Fruit fly (Drosophila melanogaster) whole organism, prepupa: ENCODE results near the gene FER.
A peak's percentile ranks its signal among the peaks of the same experiment; 100 is the strongest.

Experiments used
- Blimp-1 ChIP-seq: fragments of 200-800 bp; sonication (Bioruptor generic); optimal IDR thresholded peaks from 3 replicates; lab custom pipeline; 2017; ENCODE audit warnings: missing biosample characterization, missing genetic modification characterization, mild to moderate bottlenecking, moderate library complexity, missing genetic modification reagents
- CG10669 ChIP-seq: fragments of 200-800 bp; sonication (Bioruptor generic); optimal IDR thresholded peaks from 3 replicates; lab custom pipeline; 2018; ENCODE audit warnings: missing biosample characterization, mild to moderate bottlenecking, missing genetic modification characterization, moderate library complexity
- CG11294 ChIP-seq: fragments of 200-800 bp; sonication (Bioruptor generic); IDR thresholded peaks from 2 replicates; pipeline ENCODE4 v1.3.6; 2022; ENCODE audit warnings: missing biosample characterization, missing genetic modification characterization
- CG11762 ChIP-seq: fragments of 200-800 bp; sonication (Bioruptor generic); optimal IDR thresholded peaks from 3 replicates; lab custom pipeline; 2016; ENCODE audit warnings: missing biosample characterization, missing genetic modification characterization; ENCODE audit not compliant: insufficient read depth
- CG15336 ChIP-seq: fragments of 200-800 bp; sonication (Bioruptor generic); IDR thresholded peaks from 2 replicates; pipeline ENCODE4 v1.3.6; 2022; ENCODE audit warnings: missing biosample characterization, missing genetic modification characterization
- CG31627 ChIP-seq: fragments of 200-800 bp; sonication (Bioruptor generic); optimal IDR thresholded peaks from 3 replicates; lab custom pipeline; 2016; ENCODE audit warnings: missing biosample characterization, missing genetic modification characterization
- CG32006 ChIP-seq: fragments of 200-800 bp; sonication (Bioruptor generic); optimal IDR thresholded peaks from 3 replicates; lab custom pipeline; 2017; ENCODE audit warnings: missing biosample characterization, mild to moderate bottlenecking, missing genetic modification characterization
- CG34406 ChIP-seq: fragments of 200-800 bp; sonication (Bioruptor generic); optimal IDR thresholded peaks from 3 replicates; lab custom pipeline; 2016; ENCODE audit warnings: missing biosample characterization, missing genetic modification characterization
- CG3919 ChIP-seq: fragments of 200-800 bp; sonication (Bioruptor generic); optimal IDR thresholded peaks from 3 replicates; lab custom pipeline; 2016; ENCODE audit warnings: missing biosample characterization, missing genetic modification characterization
- CG4318 ChIP-seq: fragments of 200-800 bp; sonication (Bioruptor generic); optimal IDR thresholded peaks from 3 replicates; lab custom pipeline; 2017; ENCODE audit warnings: missing biosample characterization, mild to moderate bottlenecking, missing genetic modification characterization
- CG6163 ChIP-seq: fragments of 200-800 bp; sonication (Bioruptor generic); IDR thresholded peaks from 3 replicates; pipeline ENCODE4 v1.3.6; 2022; ENCODE audit warnings: missing biosample characterization, missing genetic modification characterization
- CG6792 ChIP-seq: fragments of 200-800 bp; sonication (Bioruptor generic); optimal IDR thresholded peaks from 3 replicates; lab custom pipeline; 2016; ENCODE audit warnings: missing biosample characterization, missing genetic modification characterization
- CG6808 ChIP-seq: fragments of 200-800 bp; sonication (Bioruptor generic); optimal IDR thresholded peaks from 3 replicates; lab custom pipeline; 2017; ENCODE audit warnings: missing biosample characterization, missing genetic modification characterization, mild to moderate bottlenecking, moderate library complexity, missing genetic modification reagents
- CG6854 ChIP-seq: fragments of 200-800 bp; sonication (Bioruptor generic); optimal IDR thresholded peaks from 2 replicates; lab custom pipeline; 2017; ENCODE audit warnings: missing biosample characterization, mild to moderate bottlenecking, missing genetic modification characterization
- CG8119 ChIP-seq: fragments of 200-800 bp; sonication (Bioruptor generic); IDR thresholded peaks from 3 replicates; pipeline ENCODE4 v1.3.6; 2022; ENCODE audit warnings: missing biosample characterization, missing genetic modification characterization
- CG8632 ChIP-seq: fragments of 200-800 bp; sonication (Bioruptor generic); optimal IDR thresholded peaks from 3 replicates; lab custom pipeline; 2016; ENCODE audit warnings: missing biosample characterization, missing genetic modification characterization
- CG9139 ChIP-seq: fragments of 200-800 bp; sonication (Bioruptor generic); optimal IDR thresholded peaks from 3 replicates; lab custom pipeline; 2017; ENCODE audit warnings: missing biosample characterization, mild to moderate bottlenecking, missing genetic modification characterization
- Eip75B ChIP-seq: fragments of 200-800 bp; sonication (Bioruptor generic); optimal IDR thresholded peaks from 3 replicates; lab custom pipeline; 2016; ENCODE audit warnings: missing biosample characterization, missing genetic modification characterization
- Eip78C ChIP-seq: fragments of 200-800 bp; sonication (Bioruptor generic); peaks from one replicate; lab custom pipeline; 2016; ENCODE audit warnings: missing biosample characterization, missing genetic modification characterization
- Eip93F ChIP-seq: fragments of 200-800 bp; sonication (Bioruptor generic); optimal IDR thresholded peaks from 2 replicates; lab custom pipeline; 2016; ENCODE audit warnings: missing biosample characterization, mild to moderate bottlenecking, missing genetic modification characterization
- Ets21C ChIP-seq: fragments of 200-800 bp; sonication (Bioruptor generic); optimal IDR thresholded peaks from 3 replicates; lab custom pipeline; 2016; ENCODE audit warnings: missing biosample characterization, missing genetic modification characterization
- Gug ChIP-seq: fragments of 200-800 bp; sonication (Bioruptor generic); IDR thresholded peaks from 2 replicates; pipeline ENCODE4 v1.3.6; 2022; ENCODE audit warnings: missing biosample characterization, missing genetic modification characterization
- Hr38 ChIP-seq: sonication (Bioruptor generic); optimal IDR thresholded peaks from 2 replicates; lab custom pipeline; 2016; ENCODE audit warnings: missing biosample characterization, missing genetic modification characterization
- Hr39 ChIP-seq: fragments of 200-800 bp; sonication (Bioruptor generic); optimal IDR thresholded peaks from 2 replicates; lab custom pipeline; 2016; ENCODE audit warnings: missing biosample characterization, missing genetic modification characterization
- Hr4 ChIP-seq: fragments of 200-800 bp; sonication (Bioruptor generic); optimal IDR thresholded peaks from 3 replicates; lab custom pipeline; 2016; ENCODE audit warnings: missing biosample characterization, missing genetic modification characterization
- Lpt ChIP-seq: fragments of 200-800 bp; sonication (Bioruptor generic); optimal IDR thresholded peaks from 3 replicates; lab custom pipeline; 2016; ENCODE audit warnings: missing biosample characterization, missing genetic modification characterization
- Met ChIP-seq: fragments of 200-800 bp; sonication (Bioruptor generic); optimal IDR thresholded peaks from 3 replicates; lab custom pipeline; 2016; ENCODE audit warnings: missing biosample characterization, missing genetic modification characterization
- OdsH ChIP-seq: fragments of 200-800 bp; sonication (Bioruptor generic); optimal IDR thresholded peaks from 3 replicates; lab custom pipeline; 2016; ENCODE audit warnings: missing biosample characterization, missing genetic modification characterization
- Smox ChIP-seq: fragments of 200-800 bp; sonication (Bioruptor generic); optimal IDR thresholded peaks from 3 replicates; lab custom pipeline; 2016; ENCODE audit warnings: missing biosample characterization, missing genetic modification characterization
- Sox102F ChIP-seq: fragments of 200-800 bp; sonication (Bioruptor generic); optimal IDR thresholded peaks from 2 replicates; lab custom pipeline; 2016; ENCODE audit warnings: missing biosample characterization, mild to moderate bottlenecking, missing genetic modification characterization
- Sox14 ChIP-seq: fragments of 200-800 bp; sonication (Bioruptor generic); optimal IDR thresholded peaks from 3 replicates; lab custom pipeline; 2016; ENCODE audit warnings: missing biosample characterization, missing genetic modification characterization
- Sox15 ChIP-seq: fragments of 200-800 bp; sonication (Bioruptor generic); optimal IDR thresholded peaks from 3 replicates; lab custom pipeline; 2016; ENCODE audit warnings: missing biosample characterization, missing genetic modification characterization
- achi ChIP-seq: fragments of 200-800 bp; sonication (Bioruptor generic); optimal IDR thresholded peaks from 3 replicates; lab custom pipeline; 2016; ENCODE audit warnings: missing biosample characterization, missing genetic modification characterization
- acj6 ChIP-seq: fragments of 200-800 bp; sonication (Bioruptor generic); optimal IDR thresholded peaks from 3 replicates; lab custom pipeline; 2016; ENCODE audit warnings: missing biosample characterization, missing genetic modification characterization
- cyc ChIP-seq: fragments of 200-800 bp; sonication (Bioruptor generic); optimal IDR thresholded peaks from 3 replicates; lab custom pipeline; 2016; ENCODE audit warnings: missing biosample characterization, missing genetic modification characterization
- dac ChIP-seq: fragments of 200-800 bp; sonication (Bioruptor generic); optimal IDR thresholded peaks from 2 replicates; lab custom pipeline; 2017; ENCODE audit warnings: missing biosample characterization, mild to moderate bottlenecking, missing genetic modification characterization
- dsx ChIP-seq: fragments of 200-800 bp; optimal IDR thresholded peaks from 3 replicates; lab custom pipeline; 2019; ENCODE audit warnings: missing biosample characterization, mild to moderate bottlenecking, missing genetic modification characterization, moderate library complexity; ENCODE audit not compliant: poor library complexity, severe bottlenecking
- eg ChIP-seq: fragments of 200-800 bp; sonication (Bioruptor generic); IDR thresholded peaks from 3 replicates; pipeline ENCODE4 v1.3.6; 2022; ENCODE audit warnings: missing biosample characterization, missing genetic modification characterization
- fd59A ChIP-seq: fragments of 200-800 bp; sonication (Bioruptor generic); optimal IDR thresholded peaks from 2 replicates; lab custom pipeline; 2017; ENCODE audit warnings: missing biosample characterization, mild to moderate bottlenecking, missing genetic modification characterization, missing genetic modification reagents
- fkh ChIP-seq: fragments of 200-800 bp; sonication (Bioruptor generic); optimal IDR thresholded peaks from 3 replicates; lab custom pipeline; 2017; ENCODE audit warnings: missing biosample characterization, mild to moderate bottlenecking, missing genetic modification characterization, moderate library complexity
- lz ChIP-seq: fragments of 200-800 bp; sonication (Bioruptor generic); optimal IDR thresholded peaks from 3 replicates; lab custom pipeline; 2016; ENCODE audit warnings: missing biosample characterization, missing genetic modification characterization
- pdm3 ChIP-seq: fragments of 200-800 bp; sonication (Bioruptor generic); optimal IDR thresholded peaks from 3 replicates; lab custom pipeline; 2016; ENCODE audit warnings: missing biosample characterization, missing genetic modification characterization
- salr ChIP-seq, 2 experiments: fragments of 200-800 bp; sonication (Bioruptor generic); optimal IDR thresholded peaks; 3 replicates each; lab custom pipeline; 2016 to 2018; ENCODE audit warnings: missing biosample characterization in 2 of 2, missing genetic modification characterization in 2 of 2, mild to moderate bottlenecking in 1 of 2
- spab ChIP-seq: fragments of 200-800 bp; sonication (Bioruptor generic); optimal IDR thresholded peaks from 2 replicates; lab custom pipeline; 2017; ENCODE audit warnings: missing biosample characterization, mild to moderate bottlenecking, missing genetic modification characterization, missing genetic modification reagents
- ss ChIP-seq, 2 experiments: fragments of 200-800 bp; sonication (Bioruptor generic); optimal IDR thresholded peaks; 2 replicates in 1 of 2; 3 replicates in 1 of 2; lab custom pipeline; 2017 to 2018; ENCODE audit warnings: mild to moderate bottlenecking in 2 of 2, missing biosample characterization in 2 of 2, missing genetic modification characterization in 2 of 2, moderate library complexity in 1 of 2
- svp ChIP-seq: fragments of 200-800 bp; sonication (Bioruptor generic); peaks from one replicate; lab custom pipeline; 2016; ENCODE audit warnings: missing biosample characterization, missing genetic modification characterization
- topi ChIP-seq: fragments of 200-800 bp; sonication (Bioruptor generic); optimal IDR thresholded peaks from 3 replicates; lab custom pipeline; 2016; ENCODE audit warnings: missing biosample characterization, missing genetic modification characterization
- vri ChIP-seq: fragments of 200-800 bp; sonication (Bioruptor generic); optimal IDR thresholded peaks from 3 replicates; lab custom pipeline; 2016; ENCODE audit warnings: missing biosample characterization, mild to moderate bottlenecking, missing genetic modification characterization

Gene FER

DNA sequence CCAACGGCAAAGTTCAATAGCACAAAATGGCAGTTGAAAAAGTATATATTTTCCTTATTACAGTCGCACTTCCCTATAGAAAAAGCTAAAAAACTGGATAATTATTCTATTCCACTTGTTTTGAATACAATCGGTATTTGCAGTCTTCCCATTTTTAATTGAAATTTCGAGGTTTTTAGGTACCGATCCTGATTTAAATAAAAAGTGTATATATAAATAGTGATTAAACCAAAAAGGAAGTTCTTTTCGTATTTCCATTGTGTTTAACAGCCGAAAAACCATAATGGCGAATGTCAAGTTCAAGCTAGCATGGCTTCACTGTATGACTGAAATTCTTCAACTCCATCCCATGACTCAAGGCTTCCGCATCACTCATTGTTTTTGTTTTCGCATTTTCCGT lies 47.8 kb downstream of the FER start (continued):
- TF ChIP-seq CG15336 (GFP tag; lab: Robert Waterston, UW): peak; percentile 33
- peak in 1 of 2 experiments; percentile 8 for TF ChIP-seq ss (GFP tag; optimal IDR thresholded peaks at IDR 0.05; lab: Kevin White, UChicago)
- TF ChIP-seq Ets21C: no peak
- no peak for TF ChIP-seq eg (GFP tag; lab: Robert Waterston, UW)
- TF ChIP-seq salr (GFP tag; optimal IDR thresholded peaks at IDR 0.05; lab: Kevin White, UChicago): peak in 1 of 2 experiments; percentile 5
- peak; percentile 54 for TF ChIP-seq acj6
- no peak for TF ChIP-seq Gug (GFP tag; lab: Robert Waterston, UW)
- TF ChIP-seq CG6163 (GFP tag; lab: Robert Waterston, UW): peak; percentile 44; the same call in 2 of the 3 replicates
- TF ChIP-seq Met (GFP tag; lab: Kevin White, UChicago): peak; percentile 58
- TF ChIP-seq Sox102F: peak; percentile 58
- TF ChIP-seq CG6854 (GFP tag; lab: Kevin White, UChicago): no peak
- TF ChIP-seq Eip75B (GFP tag; lab: Kevin White, UChicago): peak; percentile 17
- TF ChIP-seq CG3919 (GFP tag; lab: Kevin White, UChicago): peak; percentile 32
- peak; percentile 52 for TF ChIP-seq CG8632 (GFP tag; lab: Kevin White, UChicago)
- no peak for TF ChIP-seq dac (GFP tag; lab: Kevin White, UChicago)
- TF ChIP-seq Hr39 (GFP tag; lab: Kevin White, UChicago): peak; percentile 55
- TF ChIP-seq CG4318 (GFP tag; lab: Kevin White, UChicago): peak; percentile 17
- peak; percentile 59 for TF ChIP-seq CG10669 (GFP tag; lab: Kevin White, UChicago)
- TF ChIP-seq dsx (GFP tag; lab: Kevin White, UChicago): peak; percentile 39
- TF ChIP-seq CG34406: peak; percentile 61
- TF ChIP-seq fd59A (GFP tag; lab: Kevin White, UChicago): peak; percentile 49
- TF ChIP-seq Eip78C: peak; percentile 74
- peak; percentile 44 for TF ChIP-seq CG31627 (GFP tag; lab: Kevin White, UChicago)
- TF ChIP-seq CG11762 (GFP tag; lab: Kevin White, UChicago): no peak
- no peak for TF ChIP-seq Blimp-1 (GFP tag; lab: Kevin White, UChicago)
- peak; percentile 74 for TF ChIP-seq svp (GFP tag; lab: Kevin White, UChicago)
- peak; percentile 16 for TF ChIP-seq Eip93F (GFP tag; lab: Kevin White, UChicago)
- TF ChIP-seq CG6808 (GFP tag; lab: Kevin White, UChicago): peak; percentile 42
- peak; percentile 21 for TF ChIP-seq vri
- peak; percentile 20 for TF ChIP-seq achi (GFP tag; lab: Kevin White, UChicago)
- no peak for TF ChIP-seq fkh (GFP tag; lab: Kevin White, UChicago)
- TF ChIP-seq Hr4 (GFP tag; lab: Kevin White, UChicago): peak; percentile 55
- TF ChIP-seq spab (GFP tag; lab: Kevin White, UChicago): peak; percentile 46
- TF ChIP-seq Smox (GFP tag; lab: Kevin White, UChicago): peak; percentile 59
- TF ChIP-seq, all 60 proteins: peak for 42

dm6 chr3R:9345904-9346303 lies 48.4 kb downstream of the FER start:
- TF ChIP-seq CG8119 (GFP tag; lab: Robert Waterston, UW): peak; percentile 32; the same call in 1 of the 3 replicates
- TF ChIP-seq Lpt (GFP tag; lab: Kevin White, UChicago): no peak
- no peak for TF ChIP-seq Eip93F (GFP tag; lab: Kevin White, UChicago)
- no peak for TF ChIP-seq vri
- 0 out of 3 replicates have a peak, but pooled peaks have one; percentile 26 for TF ChIP-seq eg (GFP tag; lab: Robert Waterston, UW)
- no peak for TF ChIP-seq CG3919 (GFP tag; lab: Kevin White, UChicago)
- TF ChIP-seq Smox (GFP tag; lab: Kevin White, UChicago): no peak
- TF ChIP-seq dac (GFP tag; lab: Kevin White, UChicago): peak; percentile 2
- peak; percentile 96 for TF ChIP-seq Blimp-1 (GFP tag; lab: Kevin White, UChicago)
- TF ChIP-seq CG32006 (GFP tag; lab: Kevin White, UChicago): no peak
- no peak for TF ChIP-seq svp (GFP tag; lab: Kevin White, UChicago)
- no peak for TF ChIP-seq CG4318 (GFP tag; lab: Kevin White, UChicago)
- TF ChIP-seq OdsH (GFP tag; lab: Kevin White, UChicago): no peak
- TF ChIP-seq acj6: no peak
- TF ChIP-seq cyc: no peak
- TF ChIP-seq Hr38 (GFP tag; lab: Kevin White, UChicago): no peak
- TF ChIP-seq CG6792 (GFP tag; lab: Kevin White, UChicago): no peak
- TF ChIP-seq Sox15 (GFP tag; lab: Kevin White, UChicago): no peak
- TF ChIP-seq dsx (GFP tag; lab: Kevin White, UChicago): no peak
- peak; percentile 58; the same call in 2 of the 3 replicates for TF ChIP-seq CG6163 (GFP tag; lab: Robert Waterston, UW)
- no peak for TF ChIP-seq topi (GFP tag; lab: Kevin White, UChicago)
- no peak for TF ChIP-seq CG15336 (GFP tag; lab: Robert Waterston, UW)
- TF ChIP-seq pdm3: no peak
- peak; percentile 15 for TF ChIP-seq Sox14 (GFP tag; lab: Kevin White, UChicago)
- no peak for TF ChIP-seq achi (GFP tag; lab: Kevin White, UChicago)
- TF ChIP-seq Eip78C: no peak
- no peak for TF ChIP-seq CG9139 (GFP tag; lab: Kevin White, UChicago)
- no peak for TF ChIP-seq CG11294 (GFP tag; lab: Robert Waterston, UW)
- no peak for TF ChIP-seq lz (GFP tag; lab: Kevin White, UChicago)
- TF ChIP-seq CG8632 (GFP tag; lab: Kevin White, UChicago): no peak
